Worm (Caenorhabditis elegans): ENCODE measurements around the gene F54B3.2.
A peak's percentile ranks its signal among the peaks of the same experiment; 100 is the strongest.

The F54B3.2 gene

ce11 chrII:10302141-10302574, 32.2 kb upstream of the F54B3.2 start (continued):
- peak; percentile 78 for TF ChIP-seq egl-43 (GFP tag; IDR thresholded peaks at IDR 0.05)

ce11 chrII:10300954-10301353, 31.0 kb upstream of the F54B3.2 start, which contains the start of gene mdt-22:
mdt-22 (plus strand) TSS chrII:10301216.
- no peak for TF ChIP-seq attf-4 (tag; optimal IDR thresholded peaks at IDR 0.05)
- TF ChIP-seq nhr-10 (tag; optimal IDR thresholded peaks at IDR 0.05): no peak
- TF ChIP-seq mdl-1 (tag; optimal IDR thresholded peaks at IDR 0.05): no peak
- no peak for TF ChIP-seq madf-9 (GFP tag; conservative IDR thresholded peaks at IDR 0.05)
- no peak for TF ChIP-seq egl-27 (tag; optimal IDR thresholded peaks at IDR 0.05)
- TF ChIP-seq unc-39 (tag; optimal IDR thresholded peaks at IDR 0.05): no peak
- peak; percentile 58 for TF ChIP-seq T20F7.1 (GFP tag; optimal IDR thresholded peaks at IDR 0.05)
- no peak for TF ChIP-seq aly-2 (tag; optimal IDR thresholded peaks at IDR 0.05)
- no peak for TF ChIP-seq dmd-9 (GFP tag; IDR thresholded peaks at IDR 0.05)
- TF ChIP-seq spr-1 (tag; optimal IDR thresholded peaks at IDR 0.05): peak; percentile 52
- TF ChIP-seq sdz-12 (GFP tag; optimal IDR thresholded peaks at IDR 0.05): no peak
- TF ChIP-seq dve-1 (tag; optimal IDR thresholded peaks at IDR 0.05; ENCODE audit: insufficient read depth): peak; percentile 60
- TF ChIP-seq zip-11 (GFP tag; IDR thresholded peaks at IDR 0.05): no peak
- TF ChIP-seq fkh-10 (GFP tag; optimal IDR thresholded peaks at IDR 0.05): peak; percentile 4
- peak; percentile 72 for TF ChIP-seq lin-13 (GFP tag; optimal IDR thresholded peaks at IDR 0.05)
- no peak for TF ChIP-seq D1046.2 (GFP tag; IDR thresholded peaks at IDR 0.05)
- peak; percentile 1 for TF ChIP-seq jun-1 (tag; optimal IDR thresholded peaks at IDR 0.05)
- no peak for TF ChIP-seq Y105C5A.15 (GFP tag; IDR thresholded peaks at IDR 0.05)
- no peak for TF ChIP-seq madf-5 (GFP tag; IDR thresholded peaks at IDR 0.05)
- TF ChIP-seq nhr-42 (GFP tag; IDR thresholded peaks at IDR 0.05): 0 out of 2 replicates have a peak, but pooled peaks have one; percentile 57
- no peak for TF ChIP-seq F26F4.8 (GFP tag; conservative IDR thresholded peaks at IDR 0.05)
- peak; percentile 29; the same call in 1 of the 2 replicates for TF ChIP-seq snpc-1.2 (GFP tag; IDR thresholded peaks at IDR 0.05)
- peak; percentile 59; the same call in 1 of the 2 replicates for TF ChIP-seq ctbp-1 (GFP tag; IDR thresholded peaks at IDR 0.05)
- no peak for TF ChIP-seq ceh-62 (tag; optimal IDR thresholded peaks at IDR 0.05)
- peak; percentile 51; the same call in 1 of the 2 replicates for TF ChIP-seq tra-1 (GFP tag; IDR thresholded peaks at IDR 0.05)
- TF ChIP-seq nhr-41 (GFP tag; IDR thresholded peaks at IDR 0.05): no peak
- TF ChIP-seq nhr-25 (tag; optimal IDR thresholded peaks at IDR 0.05; ENCODE audit: borderline replicate concordance, insufficient read depth): peak; percentile 27
- TF ChIP-seq ceh-44 (GFP tag; IDR thresholded peaks at IDR 0.05): no peak
- peak; percentile 90 for TF ChIP-seq aha-1 (tag)
- no peak for TF ChIP-seq Y75B8A.6 (GFP tag; IDR thresholded peaks at IDR 0.05)
- TF ChIP-seq ama-1 (optimal IDR thresholded peaks at IDR 0.05): no peak
- TF ChIP-seq pqm-1 (tag; optimal IDR thresholded peaks at IDR 0.05): no peak
- TF ChIP-seq spr-3 (GFP tag; optimal IDR thresholded peaks at IDR 0.05): no peak
- no peak; the same call in 1 of the 2 replicates for TF ChIP-seq lin-29 (GFP tag; IDR thresholded peaks at IDR 0.05)
- no peak for TF ChIP-seq ztf-11 (tag; optimal IDR thresholded peaks at IDR 0.05)
- TF ChIP-seq ceh-28 (tag; optimal IDR thresholded peaks at IDR 0.05): no peak
- TF ChIP-seq nhr-111 (GFP tag; optimal IDR thresholded peaks at IDR 0.05): no peak
- 0 out of 2 replicates have a peak, but pooled peaks have one; percentile 46 for TF ChIP-seq daf-19 (GFP tag; conservative IDR thresholded peaks at IDR 0.05)
- TF ChIP-seq mep-1 (tag; optimal IDR thresholded peaks at IDR 0.05): peak; percentile 73
- no peak for TF ChIP-seq ZK546.5 (tag; optimal IDR thresholded peaks at IDR 0.05)
- no peak for TF ChIP-seq lim-7 (GFP tag; IDR thresholded peaks at IDR 0.05)
- TF ChIP-seq ceh-82 (tag; optimal IDR thresholded peaks at IDR 0.05): no peak
- TF ChIP-seq lir-3 (tag; optimal IDR thresholded peaks at IDR 0.05): no peak
- TF ChIP-seq unc-130 (GFP tag; optimal IDR thresholded peaks at IDR 0.05): peak; percentile 33
- TF ChIP-seq egl-43 (GFP tag; IDR thresholded peaks at IDR 0.05): peak; percentile 64; the same call in 1 of the 2 replicates
- no peak for TF ChIP-seq ces-1 (GFP tag; optimal IDR thresholded peaks at IDR 0.05)
- peak; percentile 2 for TF ChIP-seq duxl-1 (tag; optimal IDR thresholded peaks at IDR 0.05; ENCODE audit: poor library complexity)
- TF ChIP-seq daf-16 (GFP tag; optimal IDR thresholded peaks at IDR 0.05): peak in 1 of 2 experiments; percentile 45
- TF ChIP-seq daf-16 (tag; optimal IDR thresholded peaks at IDR 0.05): peak; percentile 45
- TF ChIP-seq zip-2 (tag; optimal IDR thresholded peaks at IDR 0.05): no peak

Measured in whole organism, L4 larva.